Worm (Caenorhabditis elegans): ENCODE measurements around the gene col-154.

- no peak for TF ChIP-seq zag-1 (tag; optimal IDR thresholded peaks at IDR 0.05)
- TF ChIP-seq fos-1 (tag; optimal IDR thresholded peaks at IDR 0.05) = no peak
- no peak for TF ChIP-seq skn-1 (tag; optimal IDR thresholded peaks at IDR 0.05)
- TF ChIP-seq lin-39 (tag; optimal IDR thresholded peaks at IDR 0.05) = no peak
- TF ChIP-seq ceh-16 (tag; optimal IDR thresholded peaks at IDR 0.05) = no peak
- no peak for TF ChIP-seq hmg-11 (tag; optimal IDR thresholded peaks at IDR 0.05)
- no peak for TF ChIP-seq aly-2 (tag; optimal IDR thresholded peaks at IDR 0.05)
Observed at ce11 chrV:11435242-11435641, 50.1 kb downstream of the col-154 start.

Measured in whole organism, L3 larva.